Worm (Caenorhabditis elegans): ENCODE measurements around the gene glb-5.

- TF ChIP-seq nhr-90 (tag; optimal IDR thresholded peaks at IDR 0.05; ENCODE audit: poor library complexity) (no peak), ama-1 (optimal IDR thresholded peaks at IDR 0.05) (no peak), lsy-2 (tag; optimal IDR thresholded peaks at IDR 0.05) (no peak), sox-4 (tag; optimal IDR thresholded peaks at IDR 0.05) (no peak), nhr-76 (tag; optimal IDR thresholded peaks at IDR 0.05) (no peak), fkh-8 (tag; optimal IDR thresholded peaks at IDR 0.05) (no peak), nhr-28 (tag; optimal IDR thresholded peaks at IDR 0.05) (no peak), ceh-88 (GFP tag; IDR thresholded peaks at IDR 0.05) (no peak), lin-39 (tag; optimal IDR thresholded peaks at IDR 0.05) (no peak), xbp-1 (tag; optimal IDR thresholded peaks at IDR 0.05) (no peak), snpc-4 (tag; optimal IDR thresholded peaks at IDR 0.05) (no peak), vab-15 (tag; optimal IDR thresholded peaks at IDR 0.05) (no peak), C16A3.4 (tag; optimal IDR thresholded peaks at IDR 0.05) (no peak), lin-15B (tag; optimal IDR thresholded peaks at IDR 0.05) (no peak)
Measured at ce11 chrV:5513630-5514378, 44.9 kb upstream of the glb-5 start, which contains the start of the genes hpo-15 and mms-19.
